Fruit fly (Drosophila melanogaster) whole organism, embryonic: Measurements from ENCODE around the gene egh.

Experiments
- Awh ChIP-seq: fragments of 200-800 bp; sonication (Bioruptor generic); IDR thresholded peaks from 2 replicates; pipeline ENCODE4, ENCODE4 v1.3.6; 2022; ENCODE audit warnings: missing biosample characterization, missing genetic modification characterization
- CG10274 ChIP-seq: fragments of 200-800 bp; sonication (Bioruptor generic); optimal IDR thresholded peaks from 3 replicates; lab custom pipeline; 2017; ENCODE audit warnings: missing biosample characterization, mild to moderate bottlenecking, missing genetic modification characterization
- CG11093 ChIP-seq: fragments of 200-800 bp; sonication (Bioruptor generic); IDR thresholded peaks from 3 replicates; pipeline ENCODE4 v1.3.6; 2022; ENCODE audit warnings: missing biosample characterization, missing genetic modification characterization
- CG11695 ChIP-seq: fragments of 200-800 bp; sonication (Bioruptor generic); IDR thresholded peaks from 3 replicates; pipeline ENCODE4 v1.3.6; 2022; ENCODE audit warnings: missing biosample characterization, missing genetic modification characterization
- CG12071 ChIP-seq: fragments of 200-800 bp; sonication (Bioruptor generic); optimal IDR thresholded peaks from 3 replicates; lab custom pipeline; 2018; ENCODE audit warnings: missing biosample characterization, mild to moderate bottlenecking, missing genetic modification characterization
- CG1233 ChIP-seq: fragments of 200-800 bp; sonication (Bioruptor generic); optimal IDR thresholded peaks from 4 replicates; lab custom pipeline; 2018; ENCODE audit warnings: missing biosample characterization, mild to moderate bottlenecking, missing genetic modification characterization
- CG12659 ChIP-seq: fragments of 200-800 bp; sonication (Bioruptor generic); optimal IDR thresholded peaks from 3 replicates; lab custom pipeline; 2017; ENCODE audit warnings: mild to moderate bottlenecking, missing biosample characterization, missing genetic modification reagents, missing genetic modification characterization
- CG13624 ChIP-seq: fragments of 200-800 bp; sonication (Bioruptor generic); optimal IDR thresholded peaks from 2 replicates; lab custom pipeline; 2016; ENCODE audit warnings: missing biosample characterization, missing genetic modification characterization
- CG14441 ChIP-seq: fragments of 200-800 bp; sonication (Bioruptor generic); IDR thresholded peaks from 2 replicates; pipeline ENCODE4 v1.3.6; 2022; ENCODE audit warnings: missing biosample characterization, missing genetic modification characterization
- CG14965 ChIP-seq: fragments of 200-800 bp; sonication (Bioruptor generic); optimal IDR thresholded peaks from 2 replicates; lab custom pipeline; 2016; ENCODE audit warnings: missing biosample characterization, missing genetic modification characterization, borderline replicate concordance
- CG15479 ChIP-seq: fragments of 200-800 bp; sonication (Bioruptor generic); optimal IDR thresholded peaks from 3 replicates; lab custom pipeline; 2019; ENCODE audit warnings: missing biosample characterization, mild to moderate bottlenecking, missing genetic modification characterization, moderate library complexity
- CG17359 ChIP-seq: fragments of 200-800 bp; sonication (Bioruptor generic); optimal IDR thresholded peaks from 3 replicates; lab custom pipeline; 2018; ENCODE audit warnings: missing biosample characterization, mild to moderate bottlenecking, missing genetic modification characterization, moderate library complexity
- CG2678 ChIP-seq: fragments of 200-800 bp; sonication (Bioruptor generic); optimal IDR thresholded peaks from 3 replicates; lab custom pipeline; 2019; ENCODE audit warnings: missing biosample characterization, mild to moderate bottlenecking, missing genetic modification characterization, moderate library complexity
- CG33557 ChIP-seq: fragments of 200-800 bp; sonication (Bioruptor generic); optimal IDR thresholded peaks from 2 replicates; lab custom pipeline; 2019; ENCODE audit warnings: missing biosample characterization, mild to moderate bottlenecking, missing genetic modification characterization, moderate library complexity
- CG4617 ChIP-seq: fragments of 200-800 bp; sonication (Bioruptor generic); optimal IDR thresholded peaks from 3 replicates; lab custom pipeline; 2016; ENCODE audit warnings: missing biosample characterization, missing genetic modification characterization, borderline replicate concordance
- CG9876 ChIP-seq: fragments of 200-800 bp; sonication (Bioruptor generic); optimal IDR thresholded peaks from 2 replicates; lab custom pipeline; 2016; ENCODE audit warnings: missing biosample characterization, missing genetic modification characterization
- D ChIP-seq, 2 experiments: fragments of 200-800 bp in 1 of 2; fragments of >200 bp in 1 of 2; sonication (Bioruptor generic) in 1 of 2; optimal IDR thresholded peaks; 2 replicates in 1 of 2; 3 replicates in 1 of 2; lab custom pipeline; 2017; ENCODE audit warnings: mild to moderate bottlenecking in 1 of 2, missing biosample characterization in 1 of 2, missing genetic modification characterization in 1 of 2, missing genetic modification reagents in 1 of 2
- E2f2 ChIP-seq: fragments of 200-800 bp; sonication (Bioruptor generic); IDR thresholded peaks from 2 replicates; pipeline ENCODE4 v1.3.6; 2022; ENCODE audit warnings: missing biosample characterization, missing genetic modification characterization
- Ets97D ChIP-seq: fragments of 200-800 bp; sonication (Bioruptor generic); optimal IDR thresholded peaks from 3 replicates; lab custom pipeline; 2016; ENCODE audit warnings: missing biosample characterization, missing genetic modification characterization
- Fer1 ChIP-seq: fragments of 200-800 bp; sonication (Bioruptor generic); optimal IDR thresholded peaks from 2 replicates; lab custom pipeline; 2017; ENCODE audit warnings: missing biosample characterization, mild to moderate bottlenecking, missing genetic modification characterization
- GATAe ChIP-seq: fragments of 200-800 bp; sonication (Bioruptor generic); conservative IDR thresholded peaks from 2 replicates; pipeline ENCODE4 v1.3.6; 2022; ENCODE audit warnings: missing biosample characterization, missing genetic modification characterization
- H15 ChIP-seq: fragments of 200-800 bp; sonication (Bioruptor generic); IDR thresholded peaks from 3 replicates; pipeline ENCODE4 v1.3.6; 2022; ENCODE audit warnings: missing biosample characterization, missing genetic modification characterization
- HLH4C ChIP-seq: fragments of 200-800 bp; sonication (Bioruptor generic); IDR thresholded peaks from 3 replicates; pipeline ENCODE4 v1.3.6; 2022; ENCODE audit warnings: missing biosample characterization, missing genetic modification characterization; ENCODE audit not compliant: partially characterized antibody
- Hmr ChIP-seq: fragments of 200-800 bp; sonication (Bioruptor generic); optimal IDR thresholded peaks from 3 replicates; lab custom pipeline; 2017; ENCODE audit warnings: mild to moderate bottlenecking, missing biosample characterization, missing genetic modification reagents, missing genetic modification characterization
- Hr39 ChIP-seq: fragments of >200 bp; optimal IDR thresholded peaks from 2 replicates; lab custom pipeline; 2017
- Kr ChIP-seq: fragments of 200-800 bp; sonication (Bioruptor generic); optimal IDR thresholded peaks from 2 replicates; lab custom pipeline; 2017; ENCODE audit warnings: missing biosample characterization, mild to moderate bottlenecking, missing genetic modification characterization
- Nf-YC ChIP-seq: fragments of 200-800 bp; optimal IDR thresholded peaks from 3 replicates; lab custom pipeline; 2019; ENCODE audit warnings: missing biosample characterization, mild to moderate bottlenecking, missing genetic modification characterization, moderate library complexity
- Oli ChIP-seq: fragments of 200-800 bp; sonication (Bioruptor generic); optimal IDR thresholded peaks from 2 replicates; lab custom pipeline; 2018; ENCODE audit warnings: missing biosample characterization, mild to moderate bottlenecking, missing genetic modification characterization, moderate library complexity
- Ptx1 ChIP-seq: fragments of 200-800 bp; sonication (Bioruptor generic); IDR thresholded peaks from 2 replicates; pipeline ENCODE4 v1.3.6; 2022; ENCODE audit warnings: missing biosample characterization, missing genetic modification characterization
- Rfx ChIP-seq: fragments of 200-800 bp; sonication (Bioruptor generic); IDR thresholded peaks from 2 replicates; pipeline ENCODE4 v1.3.6; 2022; ENCODE audit warnings: missing biosample characterization, missing genetic modification characterization
- Six4 ChIP-seq: fragments of 200-800 bp; sonication (Bioruptor generic); optimal IDR thresholded peaks from 2 replicates; lab custom pipeline; 2016; ENCODE audit warnings: missing biosample characterization, missing genetic modification characterization
- bowl ChIP-seq: fragments of 200-800 bp; sonication (Bioruptor generic); IDR thresholded peaks from 2 replicates; pipeline ENCODE4 v1.3.6; 2022; ENCODE audit warnings: missing biosample characterization, missing genetic modification characterization
- bsh ChIP-seq, 2 experiments: fragments of 200-800 bp; sonication (Bioruptor generic); optimal IDR thresholded peaks; 2 replicates each; lab custom pipeline; 2017 to 2018; ENCODE audit warnings: mild to moderate bottlenecking in 2 of 2, missing biosample characterization in 2 of 2, missing genetic modification characterization in 2 of 2, moderate library complexity in 1 of 2
- ftz-f1 ChIP-seq: fragments of 200-800 bp; sonication (Bioruptor generic); optimal IDR thresholded peaks from 2 replicates; lab custom pipeline; 2016; ENCODE audit warnings: missing biosample characterization, missing genetic modification characterization
- hkb ChIP-seq, 2 experiments: fragments of 200-800 bp in 1 of 2; fragments of >200 bp in 1 of 2; sonication (Bioruptor generic) in 1 of 2; IDR thresholded peaks in 1 of 2; optimal IDR thresholded peaks in 1 of 2; 2 replicates each; pipeline versions ENCODE4 v1.3.6 to Lab custom; 2017 to 2022; ENCODE audit warnings: missing biosample characterization in 1 of 2, missing genetic modification characterization in 1 of 2
- kay ChIP-seq: fragments of 200-800 bp; sonication (Bioruptor generic); optimal IDR thresholded peaks from 2 replicates; lab custom pipeline; 2016; ENCODE audit warnings: missing biosample characterization, missing genetic modification characterization
- nerfin-2 ChIP-seq: fragments of 200-800 bp; sonication (Bioruptor generic); IDR thresholded peaks from 2 replicates; pipeline ENCODE4 v1.3.6; 2022; ENCODE audit warnings: missing biosample characterization, missing genetic modification characterization; ENCODE audit not compliant: partially characterized antibody
- pfk ChIP-seq: fragments of 200-800 bp; sonication (Bioruptor generic); optimal IDR thresholded peaks from 2 replicates; lab custom pipeline; 2018; ENCODE audit warnings: missing biosample characterization, mild to moderate bottlenecking, missing genetic modification characterization, moderate library complexity
- pho ChIP-seq: fragments of 200-800 bp; sonication (Bioruptor generic); optimal IDR thresholded peaks from 2 replicates; lab custom pipeline; 2016; ENCODE audit warnings: missing biosample characterization, missing genetic modification characterization
- pros ChIP-seq: fragments of 200-800 bp; sonication (Bioruptor generic); optimal IDR thresholded peaks from 3 replicates; lab custom pipeline; 2019; ENCODE audit warnings: missing biosample characterization, mild to moderate bottlenecking, missing genetic modification characterization, moderate library complexity
- pzg ChIP-seq: fragments of 200-800 bp; sonication (Bioruptor generic); optimal IDR thresholded peaks from 3 replicates; lab custom pipeline; 2018; ENCODE audit warnings: missing biosample characterization, mild to moderate bottlenecking, missing genetic modification characterization, moderate library complexity
- slp2 ChIP-seq: fragments of 200-800 bp; sonication (Bioruptor generic); optimal IDR thresholded peaks from 2 replicates; lab custom pipeline; 2016; ENCODE audit warnings: missing biosample characterization, missing genetic modification characterization
- tap ChIP-seq: fragments of 200-800 bp; optimal IDR thresholded peaks from 3 replicates; lab custom pipeline; 2019; ENCODE audit warnings: missing biosample characterization, mild to moderate bottlenecking, missing genetic modification characterization, moderate library complexity
- tin ChIP-seq: fragments of 200-800 bp; sonication (Bioruptor generic); optimal IDR thresholded peaks from 3 replicates; lab custom pipeline; 2016; ENCODE audit warnings: missing biosample characterization, missing genetic modification characterization
- ttk ChIP-seq: fragments of 200-800 bp; sonication (Bioruptor generic); IDR thresholded peaks from 2 replicates; pipeline ENCODE4 v2.1.2; 2022; ENCODE audit warnings: missing biosample characterization, missing genetic modification characterization
- unpg ChIP-seq: fragments of 200-800 bp; sonication (Bioruptor generic); optimal IDR thresholded peaks from 3 replicates; lab custom pipeline; 2018; ENCODE audit warnings: missing biosample characterization, mild to moderate bottlenecking, missing genetic modification characterization, moderate library complexity
- usp ChIP-seq: fragments of >200 bp; optimal IDR thresholded peaks from 2 replicates; lab custom pipeline; 2017; ENCODE audit warnings: missing biosample characterization, missing genetic modification characterization
- yki ChIP-seq: fragments of >200 bp; optimal IDR thresholded peaks from 3 replicates; lab custom pipeline; 2018
- zen ChIP-seq: fragments of 200-800 bp; sonication (Bioruptor generic); optimal IDR thresholded peaks from 3 replicates; lab custom pipeline; 2018; ENCODE audit warnings: missing biosample characterization, mild to moderate bottlenecking, missing genetic modification characterization, moderate library complexity
- zf30C ChIP-seq: fragments of 200-800 bp; sonication (Bioruptor generic); optimal IDR thresholded peaks from 3 replicates; lab custom pipeline; 2018; ENCODE audit warnings: missing biosample characterization, mild to moderate bottlenecking, missing genetic modification characterization

Gene egh

DNA sequence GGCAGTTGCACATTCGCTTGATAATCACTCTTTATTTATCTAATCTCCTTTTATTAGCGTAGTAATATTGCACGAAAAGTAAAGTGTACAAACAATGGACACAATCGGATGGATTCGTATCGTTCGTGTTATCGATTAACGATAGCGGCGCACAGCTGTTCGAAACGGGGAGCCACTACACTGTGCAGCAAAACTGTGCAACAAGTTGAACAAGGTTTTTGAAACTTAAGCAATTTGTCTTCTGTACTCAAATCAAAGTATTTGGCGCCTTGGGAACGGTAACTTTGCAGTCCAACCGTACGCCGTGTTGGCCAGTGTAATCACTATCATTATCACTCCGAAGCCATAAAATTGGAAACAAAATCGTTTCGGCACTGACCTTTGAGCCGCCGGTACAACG, 31.3 kb downstream of the egh start, which contains the start of the genes Tsp3A and Seipin (continued):
- TF ChIP-seq CG10274 (peak; percentile 76), ttk (GFP tag; lab: Robert Waterston, UW) (peak; percentile 85), H15 (GFP tag; lab: Robert Waterston, UW) (peak; percentile 75), tap (no peak), CG11695 (GFP tag; lab: Robert Waterston, UW) (peak; percentile 88), Hmr (GFP tag; lab: Kevin White, UChicago) (peak; percentile 91), D (optimal IDR thresholded peaks at IDR 0.05; lab: Kevin White, UChicago) (no peak), D (GFP tag; optimal IDR thresholded peaks at IDR 0.05; lab: Kevin White, UChicago) (peak; percentile 66), kay (GFP tag; lab: Kevin White, UChicago) (peak; percentile 66), bsh (GFP tag; optimal IDR thresholded peaks at IDR 0.05; lab: Kevin White, UChicago) (peak; percentile 68 to 78), CG9876 (GFP tag; lab: Kevin White, UChicago) (peak; percentile 68), CG14441 (GFP tag; lab: Robert Waterston, UW) (peak; percentile 93), CG11093 (GFP tag; lab: Robert Waterston, UW) (peak; percentile 67; the same call in 1 of the 3 replicates), Nf-YC (tag; lab: Kevin White, UChicago) (peak; percentile 49), Ptx1 (GFP tag; lab: Robert Waterston, UW) (peak; percentile 87), bowl (peak; percentile 72; the same call in 1 of the 2 replicates), GATAe (GFP tag; lab: Robert Waterston, UW) (peak; percentile 80), CG13624 (GFP tag; lab: Kevin White, UChicago) (peak; percentile 90), slp2 (GFP tag; lab: Kevin White, UChicago) (peak; percentile 75), HLH4C (GFP tag; lab: Robert Waterston, UW) (peak; percentile 67), zen (tag; lab: Kevin White, UChicago) (peak; percentile 38), CG15479 (GFP tag; lab: Kevin White, UChicago) (peak; percentile 18), Kr (no peak), CG2678 (tag; lab: Kevin White, UChicago) (peak; percentile 91), CG12071 (GFP tag; lab: Kevin White, UChicago) (peak; percentile 91), ftz-f1 (GFP tag; lab: Kevin White, UChicago) (peak; percentile 65), pzg (GFP tag; lab: Kevin White, UChicago) (peak; percentile 48), Oli (tag; lab: Kevin White, UChicago) (peak; percentile 78), tin (GFP tag; lab: Kevin White, UChicago) (peak; percentile 65), pros (GFP tag; lab: Kevin White, UChicago) (no peak), CG17359 (peak; percentile 88), E2f2 (peak; percentile 71), Awh (GFP tag; lab: Robert Waterston, UW) (peak; percentile 87), Fer1 (GFP tag; lab: Kevin White, UChicago) (peak; percentile 91), pho (peak; percentile 84), Hr39 (lab: Kevin White, UChicago) (no peak), CG14965 (GFP tag; lab: Kevin White, UChicago) (peak; percentile 33), unpg (GFP tag; lab: Kevin White, UChicago) (peak; percentile 88), hkb (optimal IDR thresholded peaks at IDR 0.05; lab: Kevin White, UChicago) (no peak), hkb (GFP tag; IDR thresholded peaks at IDR 0.05; lab: Robert Waterston, UW) (peak; percentile 90), nerfin-2 (GFP tag; lab: Robert Waterston, UW) (0 out of 2 replicates have a peak, but pooled peaks have one; percentile 62), usp (GFP tag; lab: Kevin White, UChicago) (no peak), CG1233 (GFP tag; lab: Kevin White, UChicago) (peak; percentile 83), yki (lab: Kevin White, UChicago) (no peak), pfk (GFP tag; lab: Kevin White, UChicago) (no peak), Ets97D (peak; percentile 58), CG33557 (GFP tag; lab: Kevin White, UChicago) (peak; percentile 3), Rfx (GFP tag; lab: Robert Waterston, UW) (peak; percentile 96), CG12659 (GFP tag; lab: Kevin White, UChicago) (peak; percentile 88), Six4 (peak; percentile 71), zf30C (GFP tag; lab: Kevin White, UChicago) (peak; percentile 66), CG4617 (GFP tag; lab: Kevin White, UChicago) (peak; percentile 73)
